Worm (Caenorhabditis elegans): Measurements from ENCODE around the gene M03B6.5.

Gene M03B6.5

DNA sequence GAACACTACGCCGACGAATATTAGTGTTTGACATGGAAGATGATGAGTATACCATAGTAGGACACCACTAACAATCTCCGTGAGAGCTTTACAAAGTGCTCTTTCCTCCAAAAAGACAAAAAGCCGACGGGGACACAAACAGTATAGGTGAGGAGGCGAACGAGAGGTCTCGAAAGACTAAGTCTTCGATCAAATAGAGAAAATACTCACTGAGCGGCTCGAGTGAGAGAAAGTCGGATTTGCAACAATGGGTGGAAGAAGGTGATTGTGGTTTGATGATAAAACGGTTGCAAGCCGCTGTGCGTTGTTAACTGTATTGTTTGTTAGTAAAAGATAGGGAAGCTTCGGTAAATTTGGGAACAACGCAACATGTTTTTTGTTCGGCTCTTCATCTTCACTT is 38.9 kb downstream of the M03B6.5 start, which contains the start of gene hlb-1:
TSS of gene hlb-1 (minus strand) at position 101 of the 400 bp plus-strand sequence.
- TF ChIP-seq pha-4 (tag; optimal IDR thresholded peaks at IDR 0.05): peak; percentile 69
- TF ChIP-seq nhr-43 (tag; optimal IDR thresholded peaks at IDR 0.05; ENCODE audit: poor library complexity, severe bottlenecking): no peak

DNA sequence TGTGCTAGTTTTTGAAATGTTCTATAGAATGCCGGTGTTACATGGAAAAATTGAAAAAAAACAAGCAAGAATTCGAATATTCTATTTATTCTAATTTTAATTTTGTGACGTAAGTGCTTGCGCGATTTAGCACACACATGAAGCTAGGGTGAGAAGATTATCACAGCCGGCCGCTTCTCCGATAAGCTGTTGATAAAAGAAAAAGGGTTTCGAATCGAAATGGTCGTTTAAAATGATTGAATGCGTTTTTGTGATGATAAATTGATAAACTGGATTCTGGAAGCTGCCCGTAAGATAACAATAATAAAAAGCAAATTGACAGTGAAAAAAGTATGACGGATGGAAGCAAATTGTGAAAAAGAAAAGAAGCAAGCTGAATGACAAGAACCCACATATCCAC is 40.4 kb downstream of the M03B6.5 start:
- TF ChIP-seq pqm-1 (tag; optimal IDR thresholded peaks at IDR 0.05) (peak; percentile 5), egl-5 (tag; optimal IDR thresholded peaks at IDR 0.05) (peak; percentile 76), elt-2 (tag; optimal IDR thresholded peaks at IDR 0.05) (peak; percentile 72), tbx-2 (tag; optimal IDR thresholded peaks at IDR 0.05) (no peak), R02D3.7 (tag; optimal IDR thresholded peaks at IDR 0.05) (no peak)

DNA sequence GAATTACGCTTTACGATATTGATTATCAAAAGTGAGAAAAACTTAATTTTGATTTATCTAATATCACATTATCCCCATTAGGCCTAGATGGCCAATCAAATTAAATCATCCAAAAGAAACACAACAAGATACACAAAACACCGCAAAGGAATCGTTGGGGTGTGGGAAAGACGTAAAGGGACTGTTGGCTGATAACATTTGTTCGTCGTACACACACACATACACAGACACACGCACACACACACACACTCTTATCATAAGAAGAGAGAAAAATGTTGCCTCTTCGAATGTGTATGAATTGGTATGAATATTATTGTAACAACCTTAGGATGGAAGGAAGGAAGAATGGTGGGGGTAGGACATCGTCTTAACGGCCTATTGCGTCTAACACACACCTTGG is 41.4 kb downstream of the M03B6.5 start:
- TF ChIP-seq pqm-1 (tag; optimal IDR thresholded peaks at IDR 0.05): peak; percentile 73
- no peak for TF ChIP-seq ZK546.5 (tag; optimal IDR thresholded peaks at IDR 0.05)
- peak; percentile 80 for TF ChIP-seq elt-2 (tag; optimal IDR thresholded peaks at IDR 0.05)
- TF ChIP-seq ceh-28 (tag; optimal IDR thresholded peaks at IDR 0.05): no peak
- TF ChIP-seq pha-4 (tag; optimal IDR thresholded peaks at IDR 0.05): peak; percentile 72
- TF ChIP-seq jun-1 (tag; optimal IDR thresholded peaks at IDR 0.05): peak; percentile 12

DNA sequence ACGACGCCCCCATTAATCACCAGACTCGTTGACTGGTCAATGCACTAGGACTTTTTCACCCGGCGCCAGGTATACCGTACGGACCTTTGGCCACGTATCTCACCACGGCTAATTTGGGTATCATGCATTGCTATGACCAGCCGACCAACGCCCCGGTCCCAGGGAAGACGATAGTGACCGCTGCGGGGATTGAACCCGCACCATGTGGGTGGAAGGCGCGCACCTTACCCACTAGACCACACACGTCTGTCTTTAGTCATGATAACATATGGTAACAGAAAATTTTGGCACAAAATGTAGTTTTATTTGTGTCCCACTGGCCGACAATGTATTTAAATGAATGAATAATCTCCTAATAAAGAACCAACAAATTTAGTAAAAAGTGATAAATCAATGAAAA is 42.4 kb downstream of the M03B6.5 start:
- no peak for TF ChIP-seq ceh-82 (tag; optimal IDR thresholded peaks at IDR 0.05)
- no peak for TF ChIP-seq tbx-2 (tag; optimal IDR thresholded peaks at IDR 0.05)
- TF ChIP-seq pqm-1 (tag; optimal IDR thresholded peaks at IDR 0.05): no peak
- TF ChIP-seq hmg-11 (tag; optimal IDR thresholded peaks at IDR 0.05): no peak
- no peak for TF ChIP-seq pha-4 (tag; optimal IDR thresholded peaks at IDR 0.05)
- TF ChIP-seq nfya-1 (tag; optimal IDR thresholded peaks at IDR 0.05; ENCODE audit: insufficient read depth): no peak
- TF ChIP-seq elt-1 (tag; optimal IDR thresholded peaks at IDR 0.05): no peak
- TF ChIP-seq jun-1 (tag; optimal IDR thresholded peaks at IDR 0.05): no peak
- TF ChIP-seq elt-3 (tag; optimal IDR thresholded peaks at IDR 0.05): no peak
- TF ChIP-seq mml-1 (tag; optimal IDR thresholded peaks at IDR 0.05): no peak
- TF ChIP-seq nhr-77 (tag; optimal IDR thresholded peaks at IDR 0.05): no peak
- TF ChIP-seq lin-39 (tag; optimal IDR thresholded peaks at IDR 0.05): no peak
- TF ChIP-seq lsy-12 (tag; optimal IDR thresholded peaks at IDR 0.05): no peak
- TF ChIP-seq ztf-4 (tag; optimal IDR thresholded peaks at IDR 0.05): no peak
- TF ChIP-seq fkh-2 (tag; optimal IDR thresholded peaks at IDR 0.05): no peak
- TF ChIP-seq fkh-10 (GFP tag; optimal IDR thresholded peaks at IDR 0.05): no peak
- TF ChIP-seq nhr-11 (tag; optimal IDR thresholded peaks at IDR 0.05): no peak

DNA sequence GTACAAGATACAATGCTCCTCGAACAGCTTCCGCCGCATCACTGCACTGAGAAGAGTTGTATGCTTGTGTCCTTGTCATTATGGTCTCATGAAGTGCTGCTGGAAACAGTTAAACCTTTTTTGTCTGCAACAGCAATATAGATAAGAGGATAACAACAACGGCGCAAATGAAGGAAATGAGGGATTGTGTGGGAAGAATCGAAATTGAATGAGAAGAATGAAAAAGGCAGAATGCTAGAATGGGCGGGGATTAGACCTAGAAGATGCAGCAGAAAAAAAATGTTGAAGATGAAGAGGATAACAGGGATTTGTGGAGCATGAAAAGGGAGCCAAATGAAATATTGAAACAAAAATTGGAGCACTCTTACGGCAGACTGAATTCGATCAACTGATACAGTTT is 49.5 kb downstream of the M03B6.5 start, which contains the start of gene sra-37:
TSS of gene sra-37 (minus strand) at position 101 of the 400 bp plus-strand sequence.
- no peak for TF ChIP-seq fkh-2 (tag; optimal IDR thresholded peaks at IDR 0.05)
- no peak for TF ChIP-seq snpc-4 (tag; optimal IDR thresholded peaks at IDR 0.05)
- TF ChIP-seq ztf-11 (tag; optimal IDR thresholded peaks at IDR 0.05): no peak
- no peak for TF ChIP-seq unc-39 (tag; optimal IDR thresholded peaks at IDR 0.05)
- no peak for TF ChIP-seq hmg-11 (tag; optimal IDR thresholded peaks at IDR 0.05)
- no peak for TF ChIP-seq ceh-9 (tag; optimal IDR thresholded peaks at IDR 0.05)
- no peak for TF ChIP-seq fos-1 (tag; optimal IDR thresholded peaks at IDR 0.05)
- no peak for TF ChIP-seq skn-1 (tag; optimal IDR thresholded peaks at IDR 0.05)
- TF ChIP-seq nhr-12 (tag; optimal IDR thresholded peaks at IDR 0.05): no peak
- no peak for TF ChIP-seq mdl-1 (tag; optimal IDR thresholded peaks at IDR 0.05)
- TF ChIP-seq tbx-2 (tag; optimal IDR thresholded peaks at IDR 0.05): no peak

Measured in whole organism, L3 larva.